Fruit fly (Drosophila melanogaster): Measurements from ENCODE around the gene ssx.

Gene ssx

dm6 chrX:1381413-1381991 is 11.1 kb downstream of the ssx start (continued):
- TF ChIP-seq Deaf1 (tag; optimal IDR thresholded peaks at IDR 0.05) (peak; percentile 52), Lim3 (GFP tag; IDR thresholded peaks at IDR 0.05) (no peak), Trl (optimal IDR thresholded peaks at IDR 0.05) (no peak), Trl (GFP tag; optimal IDR thresholded peaks at IDR 0.05) (no peak), pros (GFP tag; optimal IDR thresholded peaks at IDR 0.05) (peak; percentile 87), CG15514 (GFP tag; optimal IDR thresholded peaks at IDR 0.05) (peak; percentile 6), CG2712 (tag; optimal IDR thresholded peaks at IDR 0.05) (no peak), CG13624 (GFP tag; optimal IDR thresholded peaks at IDR 0.05) (no peak), MESR4 (GFP tag; optimal IDR thresholded peaks at IDR 0.05) (no peak), sisA (GFP tag; IDR thresholded peaks at IDR 0.05) (no peak), CG12236 (GFP tag; optimal IDR thresholded peaks at IDR 0.05) (no peak), CG18011 (GFP tag; optimal IDR thresholded peaks at IDR 0.05) (no peak), tio (GFP tag; optimal IDR thresholded peaks at IDR 0.05) (no peak), wek (GFP tag; optimal IDR thresholded peaks at IDR 0.05) (no peak), Taf1 (GFP tag; IDR thresholded peaks at IDR 0.05) (no peak)

- TF ChIP-seq crol (GFP tag; IDR thresholded peaks at IDR 0.05), result peak; percentile 63
- TF ChIP-seq Med (GFP tag), result peak; percentile 40
- no peak for TF ChIP-seq bowl (GFP tag; IDR thresholded peaks at IDR 0.05)
Observed at dm6 chrX:1382489-1382888, 12.1 kb downstream of the ssx start.

- no peak for TF ChIP-seq CG9797 (GFP tag; optimal IDR thresholded peaks at IDR 0.05)
- peak; percentile 21 for TF ChIP-seq Med (GFP tag)
- no peak for TF ChIP-seq CG1233 (GFP tag; optimal IDR thresholded peaks at IDR 0.05)
- peak; percentile 61 for TF ChIP-seq Deaf1 (tag; optimal IDR thresholded peaks at IDR 0.05)
- peak; percentile 19 for TF ChIP-seq sens (GFP tag)
- TF ChIP-seq sc (optimal IDR thresholded peaks at IDR 0.05), result no peak
- TF ChIP-seq sc (GFP tag; optimal IDR thresholded peaks at IDR 0.05), result no peak
- peak; percentile 82 for TF ChIP-seq CG12769 (tag; optimal IDR thresholded peaks at IDR 0.05)
Observed at dm6 chrX:1384232-1384631, 13.9 kb downstream of the ssx start.

- TF ChIP-seq CG15073 (GFP tag; optimal IDR thresholded peaks at IDR 0.05) (no peak), Xbp1 (GFP tag; optimal IDR thresholded peaks at IDR 0.05) (no peak), eyg (GFP tag; optimal IDR thresholded peaks at IDR 0.05) (no peak), emc (GFP tag; optimal IDR thresholded peaks at IDR 0.05) (no peak), CG3281 (GFP tag; optimal IDR thresholded peaks at IDR 0.05) (no peak), Chrac-16 (GFP tag; optimal IDR thresholded peaks at IDR 0.05) (no peak), ash1 (GFP tag; optimal IDR thresholded peaks at IDR 0.05) (no peak), pan (optimal IDR thresholded peaks at IDR 0.05) (no peak), pan (GFP tag; optimal IDR thresholded peaks at IDR 0.05 in 1 of 2, IDR thresholded peaks at IDR 0.05 in 1 of 2) (no peak), CG1602 (GFP tag; optimal IDR thresholded peaks at IDR 0.05) (no peak), CG1647 (GFP tag; optimal IDR thresholded peaks at IDR 0.05) (no peak), CG14050 (GFP tag; IDR thresholded peaks at IDR 0.05) (no peak), al (GFP tag; IDR thresholded peaks at IDR 0.05) (no peak), ranshi (GFP tag; IDR thresholded peaks at IDR 0.05) (no peak), CG1529 (GFP tag; optimal IDR thresholded peaks at IDR 0.05) (no peak), Sry-δ (GFP tag; optimal IDR thresholded peaks at IDR 0.05) (no peak), Lpt (GFP tag; optimal IDR thresholded peaks at IDR 0.05) (no peak), HLH3B (GFP tag; IDR thresholded peaks at IDR 0.05) (peak; percentile 7; the same call in 1 of the 2 replicates), CG17385 (GFP tag; optimal IDR thresholded peaks at IDR 0.05) (peak; percentile 20), lmd (GFP tag; IDR thresholded peaks at IDR 0.05) (no peak), CG4820 (GFP tag; optimal IDR thresholded peaks at IDR 0.05) (no peak), slbo (GFP tag; IDR thresholded peaks at IDR 0.05) (no peak), CG8765 (GFP tag; IDR thresholded peaks at IDR 0.05) (no peak), CG15479 (GFP tag; optimal IDR thresholded peaks at IDR 0.05) (no peak), Dip3 (GFP tag; optimal IDR thresholded peaks at IDR 0.05) (no peak)
Observed at dm6 chrX:1387149-1387752, 16.9 kb downstream of the ssx start.

All from whole organism, embryonic.